Fruit fly (Drosophila melanogaster): ENCODE measurements around the gene mrn.

DNA sequence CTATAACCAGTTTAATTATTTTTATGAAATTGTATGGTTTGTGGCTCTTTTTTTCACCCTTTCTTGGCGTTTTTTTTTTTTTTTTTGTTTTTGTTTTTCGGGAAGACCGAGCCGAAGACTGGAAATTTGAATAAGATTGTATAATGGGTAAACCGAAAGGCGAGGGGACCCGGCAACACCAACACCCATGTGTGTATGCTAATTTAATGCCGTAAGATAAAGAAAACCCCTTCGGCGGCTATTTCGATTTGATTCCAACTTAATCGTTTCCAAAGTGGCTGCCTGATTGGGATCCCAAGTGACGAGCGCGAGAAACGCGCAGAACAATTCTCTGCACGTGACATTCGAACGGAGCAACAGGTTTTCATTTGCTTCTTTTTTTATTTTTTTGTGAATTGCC lies 36.9 kb downstream of the mrn start:
- TF ChIP-seq Abd-B (GFP tag; optimal IDR thresholded peaks at IDR 0.05) (no peak), Ets97D (GFP tag; optimal IDR thresholded peaks at IDR 0.05) (no peak), zfh2 (GFP tag; optimal IDR thresholded peaks at IDR 0.05) (no peak), CG18262 (tag; optimal IDR thresholded peaks at IDR 0.05) (no peak), CG11456 (GFP tag; IDR thresholded peaks at IDR 0.05) (no peak), CG3065 (GFP tag; optimal IDR thresholded peaks at IDR 0.05) (no peak), trh (GFP tag; optimal IDR thresholded peaks at IDR 0.05) (no peak), CG8924 (tag; optimal IDR thresholded peaks at IDR 0.05) (no peak), YL-1 (GFP tag; optimal IDR thresholded peaks at IDR 0.05) (no peak)

Measured in whole organism, embryonic.